Worm (Caenorhabditis elegans): ENCODE results near the gene C17F4.11.

DNA sequence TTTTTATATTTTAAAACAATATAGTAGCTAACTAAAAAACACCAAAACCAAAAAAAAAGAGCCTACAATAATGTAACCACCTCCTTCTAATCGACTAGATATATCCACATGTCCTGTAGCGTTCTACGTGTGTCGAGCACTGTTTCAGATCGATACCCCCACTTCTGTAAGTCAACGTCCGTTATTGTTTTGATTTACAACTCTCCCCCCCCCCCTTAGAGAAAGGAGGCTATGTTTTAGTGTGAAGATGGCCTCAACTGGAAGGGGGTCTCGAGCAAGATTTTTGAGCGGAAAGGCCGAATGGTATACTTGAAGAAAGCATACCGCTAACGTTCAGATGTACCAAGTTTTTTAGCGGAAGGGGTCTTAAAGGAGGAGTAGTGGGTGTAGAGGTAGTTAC, 40.4 kb downstream of the C17F4.11 start, which contains the start of gene F02E11.4:
- TF ChIP-seq attf-4 (tag; optimal IDR thresholded peaks at IDR 0.05) (no peak), nhr-28 (tag; optimal IDR thresholded peaks at IDR 0.05) (no peak), Y75B8A.6 (GFP tag; IDR thresholded peaks at IDR 0.05) (no peak), pha-4 (GFP tag; IDR thresholded peaks at IDR 0.05) (no peak), pha-4 (tag; optimal IDR thresholded peaks at IDR 0.05) (no peak), lsy-2 (tag; optimal IDR thresholded peaks at IDR 0.05) (no peak), skn-1 (tag; optimal IDR thresholded peaks at IDR 0.05) (no peak), mes-2 (tag; optimal IDR thresholded peaks at IDR 0.05; ENCODE audit: poor library complexity, severe bottlenecking) (no peak), ama-1 (optimal IDR thresholded peaks at IDR 0.05) (no peak), R02D3.7 (tag; optimal IDR thresholded peaks at IDR 0.05) (no peak), unc-62 (GFP tag; optimal IDR thresholded peaks at IDR 0.05 in 1 of 2) (peak in 1 of 2 experiments; percentile 6), unc-62 (tag; optimal IDR thresholded peaks at IDR 0.05) (no peak), Y48G9A.11 (GFP tag; IDR thresholded peaks at IDR 0.05) (no peak), pqm-1 (tag; optimal IDR thresholded peaks at IDR 0.05) (no peak)

All from whole organism, L4 larva.